Worm (Caenorhabditis elegans) whole organism, young adult: ENCODE measurements around the gene nhr-102.

Experiments used
- ama-1 ChIP-seq, 3 experiments: fragments of 150-350 bp in 1 of 3; sonication (generic microtip) in 2 of 3; optimal IDR thresholded peaks; 2 replicates each; lab custom pipeline; 2014 to 2018; ENCODE audit warnings: missing biosample characterization in 2 of 3, missing genetic modification characterization in 2 of 3, missing genetic modification reagents in 2 of 3
- chd-7 ChIP-seq: sonication (generic microtip); optimal IDR thresholded peaks from 2 replicates; lab custom pipeline; 2016; ENCODE audit warnings: mild to moderate bottlenecking, missing genetic modification characterization, moderate library complexity, missing compliant biosample characterization
- hmg-20 ChIP-seq: fragments of 200-800 bp; sonication (Bioruptor generic); IDR thresholded peaks from 2 replicates; pipeline ENCODE4 v1.3.6; 2022; ENCODE audit warnings: missing genetic modification reagents, missing genetic modification characterization, missing compliant biosample characterization

- TF ChIP-seq hmg-20 (GFP tag; lab: Robert Waterston, UW) = no peak
- no peak for TF ChIP-seq ama-1 (optimal IDR thresholded peaks at IDR 0.05; lab: Kevin White, UChicago)
- TF ChIP-seq ama-1 (GFP tag; optimal IDR thresholded peaks at IDR 0.05; lab: Kevin White, UChicago) = no peak
- TF ChIP-seq chd-7 (tag; lab: Kevin White, UChicago) = no peak
Measured at ce11 chrV:15914774-15915173, 38.6 kb upstream of the nhr-102 start.
